Worm (Caenorhabditis elegans): ENCODE results near the gene W03A5.2.

DNA sequence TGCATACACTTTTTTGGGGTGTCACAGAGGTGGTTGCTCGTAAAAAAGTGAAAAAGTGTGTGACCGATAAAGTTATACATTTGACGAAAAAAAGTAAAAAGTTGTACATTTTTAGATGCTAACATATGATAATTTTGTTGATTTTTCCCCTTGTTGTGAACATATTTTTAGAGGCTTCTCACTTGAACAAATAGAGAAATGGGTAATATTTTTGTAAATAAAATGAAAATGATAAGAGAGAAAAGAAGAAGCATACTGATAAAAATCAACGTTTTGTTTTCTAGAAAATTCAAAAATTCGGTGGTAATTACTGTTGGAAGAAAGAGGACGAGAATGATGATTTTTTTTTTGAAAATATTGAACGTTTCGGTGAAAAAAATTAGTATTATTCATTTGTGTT is 14.4 kb downstream of the W03A5.2 start:
- TF ChIP-seq W03F9.2 (tag; optimal IDR thresholded peaks at IDR 0.05) (no peak), him-1 (tag; optimal IDR thresholded peaks at IDR 0.05) (no peak), dao-5 (tag; optimal IDR thresholded peaks at IDR 0.05) (no peak)

Data from whole organism, L4/young adult.